Fruit fly (Drosophila melanogaster) whole organism, embryonic: Measurements from ENCODE around the gene scrib.

Experiments used
- Atf-2 ChIP-seq: fragments of 200-800 bp; sonication (Bioruptor generic); optimal IDR thresholded peaks from 2 replicates; lab custom pipeline; 2016; ENCODE audit warnings: missing biosample characterization, missing genetic modification characterization
- CG10274 ChIP-seq: fragments of 200-800 bp; sonication (Bioruptor generic); optimal IDR thresholded peaks from 3 replicates; lab custom pipeline; 2017; ENCODE audit warnings: missing biosample characterization, mild to moderate bottlenecking, missing genetic modification characterization
- CG14860 ChIP-seq: fragments of 200-800 bp; sonication (Bioruptor generic); IDR thresholded peaks from 3 replicates; pipeline ENCODE4 v1.3.6; 2022; ENCODE audit warnings: missing biosample characterization, missing genetic modification characterization; ENCODE audit not compliant: partially characterized antibody
- CG3847 ChIP-seq: fragments of 200-800 bp; sonication (Bioruptor generic); IDR thresholded peaks from 2 replicates; pipeline ENCODE4 v1.3.6; 2022; ENCODE audit warnings: missing biosample characterization, missing genetic modification characterization
- CG9215 ChIP-seq: fragments of 200-800 bp; sonication (Bioruptor generic); IDR thresholded peaks from 2 replicates; pipeline ENCODE4 v1.3.6; 2022; ENCODE audit warnings: missing biosample characterization, missing genetic modification characterization
- CHES-1-like ChIP-seq: fragments of 200-800 bp; sonication (Bioruptor generic); optimal IDR thresholded peaks from 2 replicates; lab custom pipeline; 2016; ENCODE audit warnings: missing biosample characterization, missing genetic modification characterization
- Sin3A ChIP-seq: fragments of >200 bp; optimal IDR thresholded peaks from 2 replicates; lab custom pipeline; 2018

DNA sequence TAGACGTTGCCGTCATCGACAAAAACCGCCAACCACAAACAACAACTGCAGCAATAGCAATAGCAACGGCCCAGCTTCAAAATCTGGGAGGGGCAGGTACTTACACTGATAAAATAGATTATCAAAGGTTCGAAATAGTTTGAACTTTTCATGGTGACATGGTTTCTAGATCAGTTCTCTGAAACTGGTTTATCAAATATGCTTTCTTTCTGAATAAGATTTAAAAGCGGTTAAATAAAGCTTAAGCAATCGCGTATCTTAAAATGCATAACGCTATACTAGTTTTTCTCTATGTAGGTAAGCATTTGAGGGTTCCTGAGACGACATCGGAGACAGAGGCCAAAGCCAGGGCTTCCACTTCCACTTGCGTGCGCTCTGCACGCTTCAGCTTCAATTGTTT is 35.8 kb upstream of the scrib start:
- TF ChIP-seq Atf-2 (GFP tag; lab: Kevin White, UChicago) (no peak), CG3847 (GFP tag; lab: Robert Waterston, UW) (no peak), CG10274 (no peak), CHES-1-like (no peak), Sin3A (no peak), CG9215 (GFP tag; lab: Robert Waterston, UW) (no peak), CG14860 (GFP tag; lab: Robert Waterston, UW) (no peak)
